Fruit fly (Drosophila melanogaster): ENCODE results near the gene nht.
A peak's percentile ranks its signal among the peaks of the same experiment; 100 is the strongest.

Gene nht

dm6 chr2L:15275794-15276193 is 42.9 kb downstream of the nht start (continued):
- TF ChIP-seq CG32772 (GFP tag; IDR thresholded peaks at IDR 0.05): no peak
- peak; percentile 53; the same call in 1 of the 2 replicates for TF ChIP-seq CG10959 (GFP tag; IDR thresholded peaks at IDR 0.05)
- 0 out of 2 replicates have a peak, but pooled peaks have one; percentile 22 for TF ChIP-seq Drgx (GFP tag; IDR thresholded peaks at IDR 0.05)
- TF ChIP-seq CG12769 (tag; optimal IDR thresholded peaks at IDR 0.05): no peak
- no peak for TF ChIP-seq CG16779 (GFP tag; IDR thresholded peaks at IDR 0.05)
- TF ChIP-seq CG6689 (GFP tag; IDR thresholded peaks at IDR 0.05): peak; percentile 31; the same call in 1 of the 2 replicates
- TF ChIP-seq CG10267 (tag; optimal IDR thresholded peaks at IDR 0.05): no peak
- TF ChIP-seq CG13624 (GFP tag; optimal IDR thresholded peaks at IDR 0.05): no peak
- no peak for TF ChIP-seq otp (GFP tag; IDR thresholded peaks at IDR 0.05)
- TF ChIP-seq sisA (GFP tag; IDR thresholded peaks at IDR 0.05): 0 out of 2 replicates have a peak, but pooled peaks have one; percentile 11
- no peak for TF ChIP-seq esg (GFP tag; conservative IDR thresholded peaks at IDR 0.05)
- no peak for TF ChIP-seq grau (tag; optimal IDR thresholded peaks at IDR 0.05)
- TF ChIP-seq odd (GFP tag; optimal IDR thresholded peaks at IDR 0.05): no peak
- TF ChIP-seq CG30403 (GFP tag; optimal IDR thresholded peaks at IDR 0.05): no peak
- no peak for TF ChIP-seq ato (GFP tag; IDR thresholded peaks at IDR 0.05; ENCODE audit: partially characterized antibody)
- TF ChIP-seq tio (GFP tag; optimal IDR thresholded peaks at IDR 0.05): no peak
- TF ChIP-seq wdn (GFP tag; IDR thresholded peaks at IDR 0.05): no peak
- TF ChIP-seq C15 (GFP tag; IDR thresholded peaks at IDR 0.05): no peak
- no peak for TF ChIP-seq MESR4 (GFP tag; optimal IDR thresholded peaks at IDR 0.05)
- TF ChIP-seq cato (GFP tag; optimal IDR thresholded peaks at IDR 0.05; ENCODE audit: borderline replicate concordance): no peak
- TF ChIP-seq Xrp1 (GFP tag; IDR thresholded peaks at IDR 0.05): peak; percentile 41; the same call in 1 of the 2 replicates
- TF ChIP-seq CG14050 (GFP tag; IDR thresholded peaks at IDR 0.05): no peak
- peak; percentile 60 for TF ChIP-seq sens (GFP tag)
- no peak for TF ChIP-seq Trl (optimal IDR thresholded peaks at IDR 0.05)
- no peak for TF ChIP-seq Trl (GFP tag; optimal IDR thresholded peaks at IDR 0.05)
- no peak for TF ChIP-seq HHEX (GFP tag; optimal IDR thresholded peaks at IDR 0.05)
- TF ChIP-seq gce (GFP tag; IDR thresholded peaks at IDR 0.05): no peak
- no peak for TF ChIP-seq fd64A (GFP tag; optimal IDR thresholded peaks at IDR 0.05)
- no peak for TF ChIP-seq Vsx1 (GFP tag; optimal IDR thresholded peaks at IDR 0.05)
- no peak for TF ChIP-seq CG11696 (GFP tag; IDR thresholded peaks at IDR 0.05)
- no peak for TF ChIP-seq CG18599 (GFP tag; optimal IDR thresholded peaks at IDR 0.05)
- peak; percentile 0 for TF ChIP-seq CG11504 (tag; optimal IDR thresholded peaks at IDR 0.05)
- no peak for TF ChIP-seq CG5953 (GFP tag; IDR thresholded peaks at IDR 0.05)
- TF ChIP-seq ci (GFP tag; IDR thresholded peaks at IDR 0.05): peak; percentile 35; the same call in 1 of the 3 replicates
- TF ChIP-seq CG17612 (GFP tag; IDR thresholded peaks at IDR 0.05): no peak
- TF ChIP-seq CG3407 (GFP tag; optimal IDR thresholded peaks at IDR 0.05): no peak
- TF ChIP-seq CG12942 (GFP tag; optimal IDR thresholded peaks at IDR 0.05): no peak
- TF ChIP-seq chm (GFP tag; IDR thresholded peaks at IDR 0.05): no peak
- TF ChIP-seq pros (GFP tag; optimal IDR thresholded peaks at IDR 0.05): no peak
- TF ChIP-seq prd (optimal IDR thresholded peaks at IDR 0.05): no peak
- peak; percentile 67 for TF ChIP-seq prd (GFP tag; IDR thresholded peaks at IDR 0.05)
- TF ChIP-seq CG14860 (GFP tag; IDR thresholded peaks at IDR 0.05; ENCODE audit: partially characterized antibody): no peak
- no peak for TF ChIP-seq pan (optimal IDR thresholded peaks at IDR 0.05)
- TF ChIP-seq pan (GFP tag; optimal IDR thresholded peaks at IDR 0.05 in 1 of 2, IDR thresholded peaks at IDR 0.05 in 1 of 2): no peak
- no peak for TF ChIP-seq CG1024 (GFP tag; IDR thresholded peaks at IDR 0.05)
- no peak for TF ChIP-seq fd3F (GFP tag; optimal IDR thresholded peaks at IDR 0.05)
- TF ChIP-seq ac (GFP tag; optimal IDR thresholded peaks at IDR 0.05): no peak
- TF ChIP-seq gem (tag; optimal IDR thresholded peaks at IDR 0.05): peak; percentile 26
- TF ChIP-seq CG16813 (GFP tag; IDR thresholded peaks at IDR 0.05; ENCODE audit: partially characterized antibody): no peak
- TF ChIP-seq Six4 (GFP tag; optimal IDR thresholded peaks at IDR 0.05): no peak

All from whole organism, embryonic.